Fruit fly (Drosophila melanogaster) whole organism, adult: ENCODE data around the gene lwr.

Source experiments
- CG11617 ChIP-seq: fragments of 200-800 bp; sonication (Bioruptor generic); optimal IDR thresholded peaks from 2 replicates; lab custom pipeline; 2017; ENCODE audit warnings: mild to moderate bottlenecking, missing biosample characterization, missing genetic modification reagents, missing genetic modification characterization
- CG12768 ChIP-seq: fragments of 200-800 bp; sonication (Bioruptor generic); optimal IDR thresholded peaks from 2 replicates; lab custom pipeline; 2017; ENCODE audit warnings: missing biosample characterization, missing genetic modification characterization, mild to moderate bottlenecking, moderate library complexity, missing genetic modification reagents
- CG14711 ChIP-seq: fragments of 200-800 bp; sonication (Bioruptor generic); optimal IDR thresholded peaks from 2 replicates; lab custom pipeline; 2018; ENCODE audit warnings: missing biosample characterization, mild to moderate bottlenecking, missing genetic modification characterization, moderate library complexity
- CG1620 ChIP-seq: fragments of 200-800 bp; sonication (Bioruptor generic); optimal IDR thresholded peaks from 2 replicates; lab custom pipeline; 2016; ENCODE audit warnings: missing biosample characterization, missing genetic modification characterization
- CG33017 ChIP-seq: fragments of 200-800 bp; sonication (Bioruptor generic); optimal IDR thresholded peaks from 2 replicates; lab custom pipeline; 2018; ENCODE audit warnings: missing biosample characterization, mild to moderate bottlenecking, missing genetic modification characterization, moderate library complexity
- CG5204 ChIP-seq: fragments of 200-800 bp; sonication (Bioruptor generic); optimal IDR thresholded peaks from 2 replicates; lab custom pipeline; 2016; ENCODE audit warnings: missing biosample characterization, missing genetic modification characterization
- CG7045 ChIP-seq: fragments of 200-800 bp; sonication (Bioruptor generic); optimal IDR thresholded peaks from 2 replicates; lab custom pipeline; 2017; ENCODE audit warnings: missing biosample characterization, mild to moderate bottlenecking, missing genetic modification characterization
- CG7101 ChIP-seq: fragments of 200-800 bp; sonication (Bioruptor generic); optimal IDR thresholded peaks from 2 replicates; lab custom pipeline; 2018; ENCODE audit warnings: missing biosample characterization, mild to moderate bottlenecking, missing genetic modification characterization, moderate library complexity
- Clk ChIP-seq: fragments of 200-800 bp; sonication (Bioruptor generic); optimal IDR thresholded peaks from 2 replicates; lab custom pipeline; 2017; ENCODE audit warnings: missing biosample characterization, missing genetic modification characterization
- Crg-1 ChIP-seq: fragments of 200-800 bp; sonication (Bioruptor generic); optimal IDR thresholded peaks from 2 replicates; lab custom pipeline; 2016; ENCODE audit warnings: missing biosample characterization, missing genetic modification characterization
- Hr96 ChIP-seq: fragments of 200-800 bp; sonication (Bioruptor generic); optimal IDR thresholded peaks from 2 replicates; lab custom pipeline; 2016; ENCODE audit warnings: missing biosample characterization, missing genetic modification characterization
- Mnt ChIP-seq: fragments of 200-800 bp; sonication (Bioruptor generic); optimal IDR thresholded peaks from 2 replicates; lab custom pipeline; 2016; ENCODE audit warnings: missing biosample characterization, mild to moderate bottlenecking, missing genetic modification characterization
- bab1 ChIP-seq: fragments of 200-800 bp; sonication (Bioruptor generic); optimal IDR thresholded peaks from 3 replicates; lab custom pipeline; 2019; ENCODE audit warnings: missing biosample characterization, mild to moderate bottlenecking, missing genetic modification characterization, moderate library complexity
- cic ChIP-seq: fragments of 200-800 bp; sonication (Bioruptor generic); optimal IDR thresholded peaks from 2 replicates; lab custom pipeline; 2017; ENCODE audit warnings: missing biosample characterization, mild to moderate bottlenecking, missing genetic modification characterization, moderate library complexity
- cnc ChIP-seq, 2 experiments: fragments of >200 bp; optimal IDR thresholded peaks; 2 replicates each; lab custom pipeline; 2017
- kay ChIP-seq: fragments of 200-800 bp; sonication (Bioruptor generic); peaks from one replicate; lab custom pipeline; 2016; ENCODE audit warnings: missing biosample characterization, missing genetic modification characterization, borderline replicate concordance
- ovo ChIP-seq: fragments of 200-800 bp; sonication (Bioruptor generic); optimal IDR thresholded peaks from 2 replicates; lab custom pipeline; 2016; ENCODE audit warnings: missing biosample characterization, missing genetic modification characterization
- pad ChIP-seq: fragments of 200-800 bp; sonication (Bioruptor generic); optimal IDR thresholded peaks from 3 replicates; lab custom pipeline; 2017; ENCODE audit warnings: missing biosample characterization, missing genetic modification characterization, mild to moderate bottlenecking, moderate library complexity, missing genetic modification reagents
- tj ChIP-seq: fragments of 200-800 bp; sonication (Bioruptor generic); optimal IDR thresholded peaks from 3 replicates; lab custom pipeline; 2017; ENCODE audit warnings: missing biosample characterization, mild to moderate bottlenecking, missing genetic modification characterization, moderate library complexity
- toe ChIP-seq: fragments of 200-800 bp; sonication (Bioruptor generic); optimal IDR thresholded peaks from 2 replicates; lab custom pipeline; 2016; ENCODE audit warnings: missing biosample characterization, missing genetic modification characterization

The lwr gene

DNA sequence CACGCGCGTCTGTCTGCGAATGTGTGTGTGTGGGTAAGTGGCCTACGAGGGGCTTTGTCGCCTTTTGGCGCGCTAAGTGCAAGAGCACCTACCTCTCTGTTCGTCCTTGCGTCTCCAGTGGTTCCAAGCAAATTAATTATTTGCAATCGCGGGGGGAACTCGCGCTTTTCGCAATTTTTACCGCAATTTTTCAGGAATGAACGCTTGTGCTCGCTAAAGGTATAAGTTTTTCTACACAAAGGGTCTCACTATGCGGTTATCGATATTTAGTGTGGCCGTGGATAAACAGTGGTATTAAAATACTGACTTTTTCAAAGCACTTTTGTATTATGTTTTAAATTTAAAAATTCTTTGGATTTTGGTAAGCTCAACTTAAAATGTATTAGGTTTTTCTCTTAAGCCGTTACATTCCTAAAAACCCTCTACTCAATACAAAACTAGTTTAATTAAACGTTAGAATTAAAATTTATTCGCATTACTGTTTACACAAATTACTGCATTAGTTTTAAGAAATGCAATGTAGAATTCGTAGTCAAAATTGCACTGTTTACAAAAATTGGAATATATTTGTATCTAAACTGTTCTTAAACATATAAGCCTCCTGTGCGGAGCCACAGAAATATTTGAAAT, at the start of gene lwr:
lwr (minus strand) TSS at position 243 of the 630 bp plus-strand sequence.
- TF ChIP-seq CG14711 (tag; lab: Kevin White, UChicago) (no peak), kay (GFP tag; lab: Kevin White, UChicago) (no peak), toe (no peak), CG33017 (tag; lab: Kevin White, UChicago) (no peak), bab1 (GFP tag; lab: Kevin White, UChicago) (peak; percentile 33), Hr96 (GFP tag; lab: Kevin White, UChicago) (no peak), CG7101 (tag; lab: Kevin White, UChicago) (no peak), Clk (GFP tag; lab: Kevin White, UChicago) (no peak), CG5204 (GFP tag; lab: Kevin White, UChicago) (no peak), tj (GFP tag; lab: Kevin White, UChicago) (no peak), ovo (no peak), CG12768 (GFP tag; lab: Kevin White, UChicago) (no peak), Mnt (GFP tag; lab: Kevin White, UChicago) (peak; percentile 34), Crg-1 (GFP tag; lab: Kevin White, UChicago) (peak; percentile 22), CG7045 (GFP tag; lab: Kevin White, UChicago) (no peak), cic (GFP tag; lab: Kevin White, UChicago) (no peak), pad (GFP tag; lab: Kevin White, UChicago) (peak; percentile 31)

DNA sequence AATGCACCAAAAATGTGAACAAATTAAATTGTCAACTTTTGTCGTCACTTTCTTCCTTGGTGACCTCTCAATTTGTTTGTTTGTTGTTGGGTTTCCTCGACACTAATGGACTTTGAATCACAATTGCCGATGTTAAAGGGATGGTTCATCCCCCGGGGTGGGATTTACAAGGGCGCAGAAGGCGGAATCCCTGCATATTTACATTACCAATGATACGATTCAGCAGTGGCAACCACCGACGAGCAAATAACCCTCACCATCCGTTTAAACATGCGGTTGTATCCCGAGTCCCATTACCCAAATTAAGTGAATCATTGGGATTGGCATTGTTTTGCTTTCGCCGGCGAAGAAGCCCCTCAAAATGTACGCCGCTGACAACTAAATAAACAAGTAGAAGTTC, 49.1 kb upstream of the lwr start:
- TF ChIP-seq toe = no peak
- TF ChIP-seq Crg-1 (GFP tag; lab: Kevin White, UChicago) = no peak
- no peak for TF ChIP-seq cnc (optimal IDR thresholded peaks at IDR 0.05; lab: Kevin White, UChicago)
- TF ChIP-seq Mnt (GFP tag; lab: Kevin White, UChicago) = no peak
- no peak for TF ChIP-seq CG11617
- no peak for TF ChIP-seq CG5204 (GFP tag; lab: Kevin White, UChicago)

DNA sequence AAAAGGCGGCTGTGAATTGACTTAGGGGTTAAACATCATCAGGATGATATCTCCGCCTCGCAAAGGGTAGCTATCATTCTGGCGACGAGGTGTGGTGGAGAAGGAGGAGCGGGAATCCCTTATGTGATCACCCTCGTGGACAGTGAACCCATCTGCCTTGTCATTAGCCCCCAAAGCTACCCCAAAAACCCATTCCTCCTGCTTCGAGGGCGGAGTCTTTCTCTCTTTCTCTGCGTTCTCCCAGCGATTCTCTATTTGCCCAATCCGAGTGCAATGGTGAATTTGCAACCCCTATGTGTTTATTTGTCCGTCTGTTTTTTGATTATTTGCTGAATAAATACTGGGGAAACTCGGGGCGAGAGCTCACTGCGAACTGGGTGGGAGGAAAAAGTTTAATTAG, 42.9 kb upstream of the lwr start:
- TF ChIP-seq CG11617 (no peak), tj (GFP tag; lab: Kevin White, UChicago) (no peak), CG33017 (tag; lab: Kevin White, UChicago) (no peak), bab1 (GFP tag; lab: Kevin White, UChicago) (no peak), ovo (no peak)

DNA sequence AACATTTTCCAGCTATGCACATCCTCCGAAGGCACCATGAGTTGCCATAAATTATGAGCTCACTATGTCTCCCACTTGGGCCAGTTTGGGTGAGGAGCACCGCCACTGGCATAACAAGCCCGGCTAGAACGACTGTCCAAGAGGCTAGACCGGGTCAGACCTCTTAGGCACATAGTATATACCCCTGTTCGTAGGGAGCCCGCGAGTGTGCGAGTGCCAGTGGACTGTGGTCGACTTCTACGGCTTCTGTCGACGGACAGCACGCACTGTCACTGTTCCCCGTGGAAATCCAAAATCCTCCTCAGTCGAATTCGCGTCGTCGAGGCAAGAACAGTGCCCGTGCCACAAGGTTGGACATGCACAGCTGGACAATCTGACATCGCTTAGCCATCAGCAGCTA, 34.8 kb upstream of the lwr start, which contains the start of gene Pph13:
Pph13 (plus strand) TSS at position 301 of the 400 bp plus-strand sequence.
- TF ChIP-seq cnc (optimal IDR thresholded peaks at IDR 0.05; lab: Kevin White, UChicago) (no peak), Clk (GFP tag; lab: Kevin White, UChicago) (no peak), bab1 (GFP tag; lab: Kevin White, UChicago) (no peak), CG33017 (tag; lab: Kevin White, UChicago) (no peak), Hr96 (GFP tag; lab: Kevin White, UChicago) (no peak), CG7101 (tag; lab: Kevin White, UChicago) (no peak), Crg-1 (GFP tag; lab: Kevin White, UChicago) (no peak), CG7045 (GFP tag; lab: Kevin White, UChicago) (no peak)

DNA sequence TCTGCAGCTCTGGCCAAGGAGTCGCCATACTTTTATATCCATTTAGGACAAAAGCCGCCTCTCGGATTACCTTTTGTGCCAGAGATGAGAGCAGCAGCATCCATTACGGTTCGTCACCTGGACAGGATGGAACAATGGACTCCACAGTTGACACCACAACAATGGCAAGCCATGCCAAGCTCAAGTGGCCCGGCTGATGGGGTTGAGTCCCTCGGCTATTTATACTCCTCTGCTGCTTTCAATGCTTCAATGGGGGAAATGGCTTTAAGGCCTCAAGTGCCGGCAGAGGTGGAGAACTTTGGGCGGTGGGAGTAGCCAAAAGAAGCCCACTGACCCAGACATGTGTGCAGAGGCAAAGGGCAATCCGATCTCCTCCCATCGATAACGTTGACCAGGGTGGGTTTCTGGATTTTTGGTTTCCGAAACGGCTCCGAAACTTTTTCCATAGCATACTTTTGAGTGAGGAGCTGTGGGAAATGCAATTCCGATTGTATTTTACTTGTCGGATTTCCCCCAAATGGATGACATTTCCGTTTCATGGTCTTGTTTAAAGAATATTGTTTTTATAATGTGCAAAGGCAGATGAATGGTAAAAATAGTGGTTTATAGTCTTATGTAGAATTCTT, 34.3 kb upstream of the lwr start, which contains the start of gene Ptth:
Ptth (minus strand) TSS at position 338 of the 626 bp plus-strand sequence.
- TF ChIP-seq pad (GFP tag; lab: Kevin White, UChicago) (no peak), bab1 (GFP tag; lab: Kevin White, UChicago) (peak; percentile 10), cnc (optimal IDR thresholded peaks at IDR 0.05; lab: Kevin White, UChicago) (no peak)

DNA sequence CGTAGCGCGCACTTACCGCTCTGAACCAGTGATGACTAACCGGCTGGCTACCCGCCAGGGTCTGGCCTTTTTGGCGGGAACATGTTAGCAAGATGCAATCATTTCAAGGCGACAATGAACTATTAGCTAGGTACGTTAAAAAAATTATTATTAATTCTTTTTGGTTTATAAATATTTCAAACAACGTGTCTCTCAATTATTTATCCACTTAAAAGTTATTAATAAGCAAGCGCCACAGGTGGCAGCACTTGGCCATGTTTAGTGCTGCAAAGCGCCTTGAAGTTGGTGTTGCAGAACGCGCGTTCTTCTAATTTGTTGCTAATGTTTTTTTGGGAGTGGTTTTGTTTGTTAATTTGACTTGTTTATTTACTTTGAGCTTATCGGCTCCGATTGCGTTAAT, 31.8 kb upstream of the lwr start, which contains the start of the genes Ipk2 and cold:
Ipk2 (minus strand) TSS at position 39 of the 400 bp plus-strand sequence.
cold (plus strand) TSS at position 66 of the 400 bp plus-strand sequence.
- TF ChIP-seq Mnt (GFP tag; lab: Kevin White, UChicago) (peak; percentile 83), CG33017 (tag; lab: Kevin White, UChicago) (peak; percentile 64), CG5204 (GFP tag; lab: Kevin White, UChicago) (peak; percentile 84), Crg-1 (GFP tag; lab: Kevin White, UChicago) (peak; percentile 90), CG14711 (tag; lab: Kevin White, UChicago) (peak; percentile 70), Clk (GFP tag; lab: Kevin White, UChicago) (peak; percentile 83), cnc (optimal IDR thresholded peaks at IDR 0.05; lab: Kevin White, UChicago) (no peak), Hr96 (GFP tag; lab: Kevin White, UChicago) (peak; percentile 81), kay (GFP tag; lab: Kevin White, UChicago) (no peak), pad (GFP tag; lab: Kevin White, UChicago) (peak; percentile 83), ovo (peak; percentile 31), CG1620 (peak; percentile 93), tj (GFP tag; lab: Kevin White, UChicago) (peak; percentile 54), CG7101 (tag; lab: Kevin White, UChicago) (peak; percentile 86), CG11617 (peak; percentile 83), CG12768 (GFP tag; lab: Kevin White, UChicago) (peak; percentile 88), toe (peak; percentile 89), cic (GFP tag; lab: Kevin White, UChicago) (peak; percentile 53), CG7045 (GFP tag; lab: Kevin White, UChicago) (peak; percentile 82), bab1 (GFP tag; lab: Kevin White, UChicago) (peak; percentile 86)
